Fruit fly (Drosophila melanogaster): ENCODE measurements around the gene CG7829.
A peak's percentile ranks its signal among the peaks of the same experiment; 100 is the strongest.

CG7829 gene

DNA sequence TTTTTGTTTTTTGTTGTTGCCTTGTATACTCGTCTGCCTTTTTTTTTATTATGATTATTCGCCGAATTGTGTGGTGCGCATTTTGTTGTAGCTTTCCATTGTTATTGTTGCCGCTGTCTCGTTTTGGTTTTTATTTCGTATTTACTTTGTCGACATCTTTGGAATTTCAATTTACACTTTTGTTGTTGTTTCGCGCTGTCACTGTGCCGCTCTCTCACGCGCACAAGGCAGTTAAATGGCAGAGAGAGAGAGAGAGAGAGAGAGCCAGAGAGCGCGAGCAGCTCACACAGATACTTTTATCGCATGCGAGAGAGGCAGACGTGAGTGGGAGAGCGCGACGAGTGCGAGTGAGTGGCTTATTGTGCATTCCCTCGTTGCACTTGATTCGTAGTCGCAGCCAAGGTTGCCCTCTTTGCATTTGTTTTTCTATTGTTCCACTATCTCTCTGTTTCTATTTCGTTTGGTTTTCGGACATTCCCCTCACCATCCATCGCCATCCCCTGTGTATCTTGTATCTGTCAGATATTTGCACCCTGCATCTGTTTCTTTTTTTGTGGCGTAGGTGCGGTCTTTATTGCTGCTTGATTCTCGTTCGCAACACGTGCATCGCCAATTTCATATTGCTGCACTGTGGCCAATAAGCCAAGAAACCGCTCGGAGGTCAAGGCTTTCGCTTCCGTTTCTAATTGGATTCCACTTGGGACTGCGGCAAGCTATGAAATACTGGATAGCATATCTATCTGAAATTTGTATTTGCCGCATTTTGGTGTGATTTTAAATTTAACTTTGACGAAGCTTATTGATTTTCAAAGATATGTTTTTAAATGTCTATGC is 43.0 kb downstream of the CG7829 start (continued):
- TF ChIP-seq bab2 (GFP tag; optimal IDR thresholded peaks at IDR 0.05) (no peak), Tbp (GFP tag; optimal IDR thresholded peaks at IDR 0.05) (peak; percentile 83), Abd-B (GFP tag; optimal IDR thresholded peaks at IDR 0.05) (no peak), CG13894 (tag; optimal IDR thresholded peaks at IDR 0.05) (no peak), CG3407 (GFP tag; optimal IDR thresholded peaks at IDR 0.05) (no peak), lbe (GFP tag; optimal IDR thresholded peaks at IDR 0.05) (peak; percentile 84), CG6791 (GFP tag; IDR thresholded peaks at IDR 0.05; ENCODE audit: partially characterized antibody) (peak; percentile 19; the same call in 1 of the 3 replicates), NFAT (GFP tag; IDR thresholded peaks at IDR 0.05) (peak; percentile 3; the same call in 1 of the 2 replicates), z (GFP tag; IDR thresholded peaks at IDR 0.05) (peak; percentile 98), CG32532 (GFP tag; IDR thresholded peaks at IDR 0.05) (peak; percentile 53; the same call in 1 of the 2 replicates), abd-A (tag; optimal IDR thresholded peaks at IDR 0.05) (peak; percentile 76), kni (GFP tag; optimal IDR thresholded peaks at IDR 0.05) (peak; percentile 46), HLHmδ (GFP tag; optimal IDR thresholded peaks at IDR 0.05) (peak; percentile 81), CG17385 (GFP tag; optimal IDR thresholded peaks at IDR 0.05) (peak; percentile 45), insv (GFP tag; optimal IDR thresholded peaks at IDR 0.05) (peak; percentile 44 to 91), CG6854 (GFP tag; optimal IDR thresholded peaks at IDR 0.05) (peak; percentile 53), mirr (GFP tag; optimal IDR thresholded peaks at IDR 0.05) (peak; percentile 47), tap (tag; optimal IDR thresholded peaks at IDR 0.05) (peak; percentile 6), corto (GFP tag; optimal IDR thresholded peaks at IDR 0.05) (peak; percentile 55), Mrtf (GFP tag; IDR thresholded peaks at IDR 0.05) (no peak), B-H2 (GFP tag; optimal IDR thresholded peaks at IDR 0.05) (peak; percentile 23), sna (GFP tag; IDR thresholded peaks at IDR 0.05; ENCODE audit: partially characterized antibody) (0 out of 2 replicates have a peak, but pooled peaks have one; percentile 47), vvl (GFP tag; IDR thresholded peaks at IDR 0.05) (peak; percentile 43; the same call in 1 of the 2 replicates), CG13287 (GFP tag; IDR thresholded peaks at IDR 0.05; ENCODE audit: partially characterized antibody) (peak; percentile 50; the same call in 1 of the 2 replicates), Fer1 (GFP tag; optimal IDR thresholded peaks at IDR 0.05) (peak; percentile 38), unpg (GFP tag; optimal IDR thresholded peaks at IDR 0.05) (peak; percentile 30), CG15479 (GFP tag; optimal IDR thresholded peaks at IDR 0.05) (peak; percentile 88), CG11696 (GFP tag; IDR thresholded peaks at IDR 0.05) (0 out of 2 replicates have a peak, but pooled peaks have one; percentile 21), CG15696 (tag; optimal IDR thresholded peaks at IDR 0.05) (peak; percentile 16), E2f2 (GFP tag; IDR thresholded peaks at IDR 0.05) (0 out of 2 replicates have a peak, but pooled peaks have one; percentile 17), Elba2 (GFP tag; optimal IDR thresholded peaks at IDR 0.05) (peak; percentile 91), CG15601 (tag; optimal IDR thresholded peaks at IDR 0.05) (peak; percentile 25), bsh (GFP tag; optimal IDR thresholded peaks at IDR 0.05) (peak in 1 of 2 experiments; percentile 9), Gug (GFP tag; IDR thresholded peaks at IDR 0.05) (no peak), run (tag; optimal IDR thresholded peaks at IDR 0.05) (peak; percentile 24), crol (GFP tag; IDR thresholded peaks at IDR 0.05) (peak; percentile 70; the same call in 1 of the 2 replicates), yki (optimal IDR thresholded peaks at IDR 0.05) (peak; percentile 100), nerfin-1 (tag; optimal IDR thresholded peaks at IDR 0.05) (peak; percentile 78), ATbp (GFP tag; optimal IDR thresholded peaks at IDR 0.05) (peak; percentile 40), pan (optimal IDR thresholded peaks at IDR 0.05) (no peak), pan (GFP tag; optimal IDR thresholded peaks at IDR 0.05 in 1 of 2, IDR thresholded peaks at IDR 0.05 in 1 of 2) (peak in 1 of 2 experiments; percentile 34), CG30431 (GFP tag; optimal IDR thresholded peaks at IDR 0.05) (no peak), gfzf (GFP tag; optimal IDR thresholded peaks at IDR 0.05) (no peak), ase (GFP tag; IDR thresholded peaks at IDR 0.05) (no peak), bbx (GFP tag; IDR thresholded peaks at IDR 0.05; ENCODE audit: partially characterized antibody) (peak; percentile 71), shn (GFP tag; optimal IDR thresholded peaks at IDR 0.05) (no peak), CG34224 (GFP tag; IDR thresholded peaks at IDR 0.05; ENCODE audit: partially characterized antibody) (peak; percentile 85), CG4360 (GFP tag; IDR thresholded peaks at IDR 0.05) (peak; percentile 91)

Data from whole organism, embryonic.